Worm (Caenorhabditis elegans) whole organism, mixed stage, embryonic: Measurements from ENCODE around the gene grl-23.

ENCODE experiments used
- tbx-8 ChIP-seq: fragments of 200-800 bp; sonication (Bioruptor generic); optimal IDR thresholded peaks from 2 replicates; lab custom pipeline; 2018; ENCODE audit warnings: mild to moderate bottlenecking, missing genetic modification characterization, moderate library complexity, missing compliant biosample characterization
- unc-39 ChIP-seq: fragments of 150-350 bp; optimal IDR thresholded peaks from 2 replicates; lab custom pipeline; 2014; ENCODE audit warnings: missing biosample characterization, missing genetic modification characterization

- TF ChIP-seq tbx-8 (no peak), unc-39 (no peak)
These were observed 851 bp downstream of the grl-23 start for ce11 chrV:12575846-12576245.
